Worm (Caenorhabditis elegans) whole organism, L2 larva: Measurements from ENCODE around the gene F53H2.1.

Source experiments
- C34F6.9 ChIP-seq: fragments of 150-350 bp; optimal IDR thresholded peaks from 2 replicates; lab custom pipeline; 2014; ENCODE audit warnings: missing biosample characterization, missing genetic modification characterization
- F13H6.1 ChIP-seq: sonication (generic microtip); optimal IDR thresholded peaks from 2 replicates; lab custom pipeline; 2016; ENCODE audit warnings: missing genetic modification characterization, missing compliant biosample characterization
- R02D3.7 ChIP-seq: fragments of 150-350 bp; optimal IDR thresholded peaks from 2 replicates; lab custom pipeline; 2014; ENCODE audit warnings: missing biosample characterization, missing genetic modification characterization
- Y55F3AM.14 ChIP-seq: fragments of 200-800 bp; sonication (Bioruptor generic); optimal IDR thresholded peaks from 2 replicates; lab custom pipeline; 2018; ENCODE audit warnings: mild to moderate bottlenecking, missing genetic modification characterization, missing compliant biosample characterization
- ZK546.5 ChIP-seq: sonication (generic microtip); optimal IDR thresholded peaks from 2 replicates; lab custom pipeline; 2017; ENCODE audit warnings: missing biosample characterization, missing genetic modification characterization
- alr-1 ChIP-seq: fragments of 150-350 bp; optimal IDR thresholded peaks from 2 replicates; lab custom pipeline; 2014; ENCODE audit warnings: missing biosample characterization, missing genetic modification characterization
- aly-2 ChIP-seq: fragments of 150-350 bp; optimal IDR thresholded peaks from 2 replicates; lab custom pipeline; 2014; ENCODE audit warnings: missing biosample characterization, missing genetic modification characterization
- ama-1 ChIP-seq: fragments of 150-350 bp; optimal IDR thresholded peaks from 2 replicates; lab custom pipeline; 2018; ENCODE audit warnings: inconsistent platforms
- blmp-1 ChIP-seq: sonication (generic microtip); optimal IDR thresholded peaks from 2 replicates; lab custom pipeline; 2017; ENCODE audit warnings: missing genetic modification characterization, mild to moderate bottlenecking, missing compliant biosample characterization, antibody characterized with exemption, moderate library complexity; ENCODE audit not compliant: insufficient read depth
- ceh-16 ChIP-seq: fragments of 150-350 bp; optimal IDR thresholded peaks from 2 replicates; lab custom pipeline; 2014; ENCODE audit warnings: missing biosample characterization, missing genetic modification characterization
- ceh-82 ChIP-seq: fragments of 150-350 bp; optimal IDR thresholded peaks from 2 replicates; lab custom pipeline; 2014; ENCODE audit warnings: missing biosample characterization, missing genetic modification characterization
- crh-2 ChIP-seq: sonication (generic microtip); optimal IDR thresholded peaks from 2 replicates; lab custom pipeline; 2017; ENCODE audit warnings: missing biosample characterization, missing genetic modification characterization
- dmd-4 ChIP-seq: sonication (generic microtip); optimal IDR thresholded peaks from 2 replicates; lab custom pipeline; 2017; ENCODE audit warnings: missing biosample characterization, missing genetic modification characterization
- egl-27 ChIP-seq: sonication (generic microtip); optimal IDR thresholded peaks from 3 replicates; lab custom pipeline; 2017; ENCODE audit warnings: missing biosample characterization, missing genetic modification reagents, missing genetic modification characterization
- elt-1 ChIP-seq: fragments of 150-350 bp; optimal IDR thresholded peaks from 2 replicates; lab custom pipeline; 2014; ENCODE audit warnings: missing biosample characterization, missing genetic modification characterization
- elt-3 ChIP-seq: sonication (generic microtip); optimal IDR thresholded peaks from 2 replicates; lab custom pipeline; 2017; ENCODE audit warnings: missing biosample characterization, missing genetic modification characterization
- fos-1 ChIP-seq: fragments of 150-350 bp; optimal IDR thresholded peaks from 2 replicates; lab custom pipeline; 2014; ENCODE audit warnings: missing biosample characterization, missing genetic modification characterization
- gmeb-1 ChIP-seq: fragments of 150-350 bp; optimal IDR thresholded peaks from 2 replicates; lab custom pipeline; 2014; ENCODE audit warnings: missing biosample characterization, missing genetic modification characterization
- lin-11 ChIP-seq: fragments of 150-350 bp; sonication (generic microtip); optimal IDR thresholded peaks from 2 replicates; lab custom pipeline; 2014; ENCODE audit warnings: missing biosample characterization, missing genetic modification characterization, inconsistent platforms, mixed read lengths
- lin-13 ChIP-seq: fragments of 150-350 bp; optimal IDR thresholded peaks from 2 replicates; lab custom pipeline; 2014; ENCODE audit warnings: missing biosample characterization, missing genetic modification reagents, missing genetic modification characterization
- lin-39 ChIP-seq: fragments of 150-350 bp; optimal IDR thresholded peaks from 2 replicates; lab custom pipeline; 2014; ENCODE audit warnings: missing biosample characterization, missing genetic modification reagents, missing genetic modification characterization
- mab-5 ChIP-seq: fragments of 150-350 bp; optimal IDR thresholded peaks from 2 replicates; lab custom pipeline; 2014; ENCODE audit warnings: missing biosample characterization, missing genetic modification characterization
- mbf-1 ChIP-seq: sonication (generic microtip); optimal IDR thresholded peaks from 2 replicates; lab custom pipeline; 2017; ENCODE audit warnings: missing biosample characterization, missing genetic modification characterization
- nhr-11 ChIP-seq: fragments of 150-350 bp; optimal IDR thresholded peaks from 2 replicates; lab custom pipeline; 2014; ENCODE audit warnings: missing biosample characterization, missing genetic modification characterization
- nhr-12 ChIP-seq: fragments of 150-350 bp; optimal IDR thresholded peaks from 2 replicates; lab custom pipeline; 2014; ENCODE audit warnings: missing biosample characterization, missing genetic modification characterization
- nhr-129 ChIP-seq: fragments of 150-350 bp; optimal IDR thresholded peaks from 2 replicates; lab custom pipeline; 2014; ENCODE audit warnings: missing biosample characterization, missing genetic modification characterization
- nhr-25 ChIP-seq: fragments of 150-350 bp; sonication (generic microtip); optimal IDR thresholded peaks from 3 replicates; lab custom pipeline; 2014; ENCODE audit warnings: missing biosample characterization, missing genetic modification characterization
- nhr-6 ChIP-seq: fragments of 150-350 bp; optimal IDR thresholded peaks from 2 replicates; lab custom pipeline; 2014; ENCODE audit warnings: missing biosample characterization, missing genetic modification characterization
- nhr-77 ChIP-seq: fragments of 150-350 bp; optimal IDR thresholded peaks from 2 replicates; lab custom pipeline; 2014; ENCODE audit warnings: missing biosample characterization, missing genetic modification characterization
- peb-1 ChIP-seq: fragments of 150-350 bp; optimal IDR thresholded peaks from 2 replicates; lab custom pipeline; 2014; ENCODE audit warnings: missing biosample characterization, missing genetic modification characterization
- sem-4 ChIP-seq: fragments of 150-350 bp; optimal IDR thresholded peaks from 2 replicates; lab custom pipeline; 2014; ENCODE audit warnings: missing biosample characterization, missing genetic modification reagents, missing genetic modification characterization
- skn-1 ChIP-seq: sonication (generic microtip); optimal IDR thresholded peaks from 2 replicates; lab custom pipeline; 2017; ENCODE audit warnings: missing biosample characterization, missing genetic modification characterization
- sma-3 ChIP-seq: sonication (generic microtip); optimal IDR thresholded peaks from 2 replicates; lab custom pipeline; 2016; ENCODE audit warnings: missing genetic modification reagents, missing genetic modification characterization, missing compliant biosample characterization
- sma-9 ChIP-seq, 2 experiments: fragments of 150-350 bp in 1 of 2; sonication (generic microtip) in 1 of 2; optimal IDR thresholded peaks; 2 replicates each; lab custom pipeline; 2014 to 2016; ENCODE audit warnings: missing genetic modification characterization in 2 of 2, mild to moderate bottlenecking in 1 of 2, missing biosample characterization in 1 of 2, missing compliant biosample characterization in 1 of 2, missing genetic modification reagents in 1 of 2, moderate library complexity in 1 of 2
- snpc-4 ChIP-seq: fragments of 150-350 bp; optimal IDR thresholded peaks from 2 replicates; lab custom pipeline; 2014; ENCODE audit warnings: missing biosample characterization, missing genetic modification characterization
- unc-62 ChIP-seq: fragments of 150-350 bp; optimal IDR thresholded peaks from 2 replicates; lab custom pipeline; 2014; ENCODE audit warnings: missing biosample characterization, missing genetic modification reagents, missing genetic modification characterization
- zag-1 ChIP-seq: fragments of 150-350 bp; optimal IDR thresholded peaks from 2 replicates; lab custom pipeline; 2014; ENCODE audit warnings: missing biosample characterization, missing genetic modification characterization
- ztf-1 ChIP-seq: fragments of 200-800 bp; sonication (Bioruptor generic); conservative IDR thresholded peaks from 2 replicates; pipeline ENCODE4 v1.3.6; 2022; ENCODE audit warnings: missing genetic modification characterization, missing compliant biosample characterization
- ztf-11 ChIP-seq: sonication (generic microtip); optimal IDR thresholded peaks from 2 replicates; lab custom pipeline; 2017; ENCODE audit warnings: missing biosample characterization, missing genetic modification characterization

F53H2.1 gene

ce11 chrV:20387415-20387814, at the start of gene F53H2.1:
Gene F53H2.1 (plus strand): TSS chrV:20387715.
- TF ChIP-seq dmd-4 (tag; lab: Kevin White, UChicago) (no peak), ZK546.5 (tag; lab: Kevin White, UChicago) (no peak), egl-27 (no peak), sem-4 (tag; lab: Kevin White, UChicago) (no peak), ceh-16 (tag; lab: Kevin White, UChicago) (no peak), fos-1 (tag; lab: Kevin White, UChicago) (no peak), blmp-1 (no peak), C34F6.9 (tag; lab: Kevin White, UChicago) (no peak), ama-1 (lab: Kevin White, UChicago) (no peak), gmeb-1 (tag; lab: Kevin White, UChicago) (no peak), nhr-11 (tag; lab: Kevin White, UChicago) (no peak), lin-39 (no peak), nhr-77 (tag; lab: Kevin White, UChicago) (no peak), nhr-6 (tag; lab: Kevin White, UChicago) (no peak), ztf-11 (tag; lab: Kevin White, UChicago) (no peak), alr-1 (tag; lab: Kevin White, UChicago) (no peak), crh-2 (tag; lab: Kevin White, UChicago) (no peak), skn-1 (tag; lab: Kevin White, UChicago) (no peak), elt-1 (tag; lab: Kevin White, UChicago) (no peak)

- TF ChIP-seq lin-39 (no peak), nhr-129 (no peak), sma-3 (GFP tag; lab: Kevin White, UChicago) (no peak), sem-4 (tag; lab: Kevin White, UChicago) (no peak), lin-13 (GFP tag; lab: Kevin White, UChicago) (no peak), zag-1 (no peak), mab-5 (tag; lab: Kevin White, UChicago) (no peak), blmp-1 (no peak), C34F6.9 (tag; lab: Kevin White, UChicago) (no peak), skn-1 (tag; lab: Kevin White, UChicago) (no peak), mbf-1 (tag; lab: Kevin White, UChicago) (no peak), R02D3.7 (tag; lab: Kevin White, UChicago) (no peak), peb-1 (tag; lab: Kevin White, UChicago) (no peak), nhr-77 (tag; lab: Kevin White, UChicago) (no peak), nhr-6 (tag; lab: Kevin White, UChicago) (no peak), unc-62 (GFP tag; lab: Kevin White, UChicago) (no peak)
Measured at ce11 chrV:20338020-20338419, 49.5 kb upstream of the F53H2.1 start.

ce11 chrV:20338870-20339269, 48.6 kb upstream of the F53H2.1 start:
- TF ChIP-seq mab-5 (tag; lab: Kevin White, UChicago) (no peak), egl-27 (no peak), elt-3 (no peak), snpc-4 (tag; lab: Kevin White, UChicago) (no peak), zag-1 (no peak), nhr-25 (tag; lab: Kevin White, UChicago) (no peak), peb-1 (tag; lab: Kevin White, UChicago) (no peak), ceh-82 (tag; lab: Kevin White, UChicago) (no peak), nhr-129 (no peak), Y55F3AM.14 (GFP tag; lab: Kevin White, UChicago) (no peak), crh-2 (tag; lab: Kevin White, UChicago) (no peak), ztf-1 (GFP tag; lab: Robert Waterston, UW) (no peak), unc-62 (GFP tag; lab: Kevin White, UChicago) (no peak), ama-1 (lab: Kevin White, UChicago) (no peak), F13H6.1 (tag; lab: Kevin White, UChicago) (no peak), gmeb-1 (tag; lab: Kevin White, UChicago) (no peak), nhr-12 (tag; lab: Kevin White, UChicago) (no peak), sem-4 (tag; lab: Kevin White, UChicago) (no peak), aly-2 (tag; lab: Kevin White, UChicago) (no peak), nhr-77 (tag; lab: Kevin White, UChicago) (no peak)

ce11 chrV:20344889-20345288, 42.6 kb upstream of the F53H2.1 start, which contains the start of gene Y38H6A.3:
Gene Y38H6A.3 (plus strand): TSS chrV:20345189.
- TF ChIP-seq sma-9 (GFP tag; optimal IDR thresholded peaks at IDR 0.05; lab: Kevin White, UChicago) (no peak), sma-9 (tag; optimal IDR thresholded peaks at IDR 0.05; lab: Kevin White, UChicago) (no peak), blmp-1 (no peak), elt-1 (tag; lab: Kevin White, UChicago) (no peak), Y55F3AM.14 (GFP tag; lab: Kevin White, UChicago) (no peak), gmeb-1 (tag; lab: Kevin White, UChicago) (no peak), F13H6.1 (tag; lab: Kevin White, UChicago) (no peak), nhr-12 (tag; lab: Kevin White, UChicago) (no peak), lin-11 (tag; lab: Kevin White, UChicago) (no peak), unc-62 (GFP tag; lab: Kevin White, UChicago) (no peak), alr-1 (tag; lab: Kevin White, UChicago) (no peak), egl-27 (no peak), sma-3 (GFP tag; lab: Kevin White, UChicago) (no peak), nhr-11 (tag; lab: Kevin White, UChicago) (no peak)
